Worm (Caenorhabditis elegans): Measurements from ENCODE around the gene nasp-1.

DNA sequence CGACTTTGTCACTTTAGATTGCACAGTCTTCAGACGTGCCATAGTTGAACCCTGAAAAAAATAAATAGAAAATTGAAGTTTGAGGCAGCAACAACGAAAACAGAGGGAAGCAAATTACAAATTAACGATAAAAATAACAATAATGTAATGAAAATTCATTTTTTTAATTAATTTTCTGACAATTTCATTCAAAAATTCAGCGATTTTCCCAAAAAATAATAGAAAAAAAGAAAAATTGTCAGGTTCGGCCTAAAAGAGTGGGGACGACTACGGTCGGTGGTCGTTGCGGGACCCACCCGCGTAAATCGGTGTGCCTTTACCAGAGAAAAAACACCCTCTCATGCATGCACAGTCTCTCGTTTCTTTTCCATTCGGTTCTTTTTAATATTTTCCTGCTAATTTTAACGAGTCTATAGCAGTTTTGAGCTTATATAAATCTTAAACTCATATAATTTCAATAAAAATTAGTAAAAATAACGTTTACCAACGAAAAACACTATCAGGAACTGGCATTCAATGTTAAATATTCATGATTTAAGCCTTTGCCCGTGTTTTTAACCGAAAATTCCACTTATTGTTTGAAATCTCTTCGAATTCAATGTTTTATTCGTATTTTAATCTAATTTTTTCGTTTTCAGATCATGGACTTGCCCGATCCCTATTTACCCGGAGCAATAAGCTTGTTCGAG is 20.0 kb downstream of the nasp-1 start, which contains the start of the genes rps-9 and lsm-1:
- TF ChIP-seq nfya-1 (tag; optimal IDR thresholded peaks at IDR 0.05; ENCODE audit: borderline replicate concordance, insufficient read depth) (no peak), ceh-79 (tag; optimal IDR thresholded peaks at IDR 0.05) (no peak), nfyb-1 (GFP tag; IDR thresholded peaks at IDR 0.05) (no peak), unc-62 (GFP tag; optimal IDR thresholded peaks at IDR 0.05) (no peak), K11D2.4 (GFP tag; IDR thresholded peaks at IDR 0.05) (no peak)
